Worm (Caenorhabditis elegans) whole organism, midembryonic: ENCODE measurements around the gene D2045.7.

Experiments
- T22C8.4 ChIP-seq: fragments of 200-800 bp; sonication (Bioruptor generic); IDR thresholded peaks from 2 replicates; pipeline ENCODE4 v1.3.6; 2022; ENCODE audit warnings: missing genetic modification characterization, missing compliant biosample characterization
- cog-1 ChIP-seq: sonication (generic microtip); optimal IDR thresholded peaks from 2 replicates; lab custom pipeline; 2016; ENCODE audit warnings: missing genetic modification characterization, missing compliant biosample characterization
- flt-1 ChIP-seq: fragments of 200-800 bp; sonication (Bioruptor generic); IDR thresholded peaks from 2 replicates; pipeline ENCODE4 v1.3.6; 2022; ENCODE audit warnings: missing genetic modification characterization, missing compliant biosample characterization
- klf-2 ChIP-seq: fragments of 200-800 bp; sonication (Bioruptor generic); conservative IDR thresholded peaks from 2 replicates; pipeline ENCODE4 v1.3.6; 2022; ENCODE audit warnings: missing genetic modification reagents, missing genetic modification characterization, missing compliant biosample characterization
- med-1 ChIP-seq: sonication (generic microtip); optimal IDR thresholded peaks from 2 replicates; lab custom pipeline; 2017; ENCODE audit warnings: missing genetic modification characterization, mild to moderate bottlenecking, missing compliant biosample characterization, antibody characterized with exemption, missing genetic modification reagents; ENCODE audit not compliant: insufficient read depth
- ref-1 ChIP-seq: fragments of 200-800 bp; sonication (Bioruptor generic); conservative IDR thresholded peaks from 2 replicates; pipeline ENCODE4 v1.3.6; 2022; ENCODE audit warnings: missing genetic modification reagents, missing genetic modification characterization, missing compliant biosample characterization
- tab-1 ChIP-seq: fragments of 200-800 bp; sonication (Bioruptor generic); IDR thresholded peaks from 2 replicates; pipeline ENCODE4 v1.3.6; 2022; ENCODE audit warnings: missing genetic modification characterization, missing compliant biosample characterization
- ztf-23 ChIP-seq: fragments of 200-800 bp; sonication (Bioruptor generic); IDR thresholded peaks from 2 replicates; pipeline ENCODE4 v1.3.6; 2022; ENCODE audit warnings: missing genetic modification reagents, missing genetic modification characterization, missing compliant biosample characterization
- ztf-29 ChIP-seq: fragments of 200-800 bp; sonication (Bioruptor generic); IDR thresholded peaks from 2 replicates; pipeline ENCODE4 v1.3.6; 2022; ENCODE audit warnings: missing genetic modification reagents, missing genetic modification characterization, missing compliant biosample characterization

D2045.7 gene

DNA sequence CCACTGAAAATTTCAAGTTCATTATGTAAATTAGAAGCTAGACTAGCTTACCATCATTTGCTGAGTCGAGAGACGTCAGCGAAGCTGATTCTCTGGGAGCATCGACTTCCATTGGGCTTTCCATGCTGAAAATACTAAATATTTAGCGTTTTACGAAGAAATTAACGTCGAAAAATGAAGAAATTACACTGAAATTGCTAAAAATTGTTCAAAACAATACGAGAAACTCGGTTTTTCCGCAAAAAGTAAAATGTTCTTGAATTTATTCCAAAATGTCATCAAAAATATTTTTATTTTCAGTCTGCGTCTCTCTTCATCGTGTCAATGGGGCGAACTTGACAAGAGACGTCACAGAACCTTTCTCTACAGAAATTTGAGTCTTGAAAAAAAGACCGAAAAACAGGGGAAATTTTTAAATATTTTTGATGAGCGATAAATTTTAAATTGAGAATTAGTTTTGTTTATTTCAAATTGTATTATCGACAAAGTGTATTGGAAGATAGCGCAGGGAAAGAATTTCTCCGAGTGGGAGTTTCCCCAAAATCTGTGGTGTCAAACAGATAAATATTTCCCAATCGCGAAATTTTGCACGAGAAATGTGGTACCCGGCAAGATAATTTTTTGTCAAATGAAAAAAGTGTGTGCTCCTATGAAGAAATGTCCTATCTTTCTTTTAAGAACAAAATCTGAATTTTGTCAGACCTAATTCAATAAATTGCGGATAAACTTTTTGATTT is 18.7 kb upstream of the D2045.7 start, which contains the start of gene ecps-1:
ecps-1 (minus strand) TSS at position 125 of the 737 bp plus-strand sequence.
- TF ChIP-seq ztf-23 (GFP tag; lab: Robert Waterston, UW): peak; percentile 90
- TF ChIP-seq tab-1 (GFP tag; lab: Robert Waterston, UW): no peak
- 0 out of 2 replicates have a peak, but pooled peaks have one; percentile 6 for TF ChIP-seq T22C8.4 (GFP tag; lab: Robert Waterston, UW)
- TF ChIP-seq ztf-29 (GFP tag; lab: Robert Waterston, UW): 0 out of 2 replicates have a peak, but pooled peaks have one; percentile 39
- TF ChIP-seq klf-2 (GFP tag; lab: Robert Waterston, UW): peak; percentile 79
- no peak for TF ChIP-seq ref-1 (GFP tag; lab: Robert Waterston, UW)
- peak; percentile 77 for TF ChIP-seq flt-1 (GFP tag; lab: Robert Waterston, UW)
- TF ChIP-seq cog-1 (tag; lab: Kevin White, UChicago): peak; percentile 59
- no peak for TF ChIP-seq med-1 (GFP tag; lab: Kevin White, UChicago)

DNA sequence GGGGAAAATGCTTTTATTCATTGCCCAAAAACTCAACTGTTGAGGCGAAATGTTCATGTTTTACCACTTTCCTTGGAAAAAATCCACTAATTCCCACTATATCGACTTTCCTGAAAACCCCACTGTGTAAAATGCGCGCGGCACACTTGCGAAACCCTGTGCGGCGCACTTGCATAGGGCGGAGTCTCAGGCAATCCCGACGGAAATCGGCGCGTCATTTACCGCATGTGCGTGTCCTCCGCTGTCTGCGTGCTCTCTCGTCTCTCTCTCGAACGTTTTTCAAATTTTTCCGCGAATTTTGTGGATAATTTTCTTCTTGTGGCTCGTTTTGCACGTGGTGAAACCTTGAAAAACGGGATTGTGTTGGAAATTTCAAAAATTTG is 18.1 kb upstream of the D2045.7 start, which contains the start of gene atx-2:
atx-2 (plus strand) TSS at position 226 of the 383 bp plus-strand sequence.
- TF ChIP-seq cog-1 (tag; lab: Kevin White, UChicago) (peak; percentile 95), ztf-29 (GFP tag; lab: Robert Waterston, UW) (peak; percentile 98), tab-1 (GFP tag; lab: Robert Waterston, UW) (peak; percentile 98), T22C8.4 (GFP tag; lab: Robert Waterston, UW) (peak; percentile 98), ztf-23 (GFP tag; lab: Robert Waterston, UW) (peak; percentile 98), klf-2 (GFP tag; lab: Robert Waterston, UW) (peak; percentile 99), ref-1 (GFP tag; lab: Robert Waterston, UW) (peak; percentile 91), flt-1 (GFP tag; lab: Robert Waterston, UW) (peak; percentile 99), med-1 (GFP tag; lab: Kevin White, UChicago) (peak; percentile 99)

DNA sequence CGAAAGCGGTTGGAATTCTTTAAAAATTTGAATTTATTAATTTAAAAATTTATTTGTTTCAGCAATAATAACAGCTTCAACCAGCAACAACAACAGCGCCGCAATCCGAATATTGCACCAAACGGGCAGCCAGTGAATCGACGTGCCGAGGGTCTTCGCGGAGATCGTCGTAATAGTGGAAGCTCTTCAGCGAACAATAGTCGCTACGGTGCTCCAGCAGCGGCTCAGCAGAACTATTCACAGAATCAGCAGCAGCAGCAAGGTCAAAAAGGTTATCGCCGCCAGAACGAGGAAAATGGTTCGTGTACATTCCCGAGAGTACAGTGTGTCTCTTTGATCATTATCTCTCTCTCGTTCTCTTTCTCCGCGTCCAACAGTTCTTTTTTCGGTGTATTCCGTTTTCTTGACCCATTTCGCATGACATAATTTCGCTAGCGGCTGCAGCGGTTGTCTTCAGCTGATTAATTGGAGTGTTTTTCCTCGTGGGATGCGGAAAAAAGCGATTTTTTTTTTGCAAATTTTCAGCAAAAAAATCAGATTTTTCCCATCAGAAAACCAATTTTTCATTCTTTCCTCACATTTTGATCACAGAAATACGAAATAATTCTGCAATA is 16.2 kb upstream of the D2045.7 start:
- TF ChIP-seq T22C8.4 (GFP tag; lab: Robert Waterston, UW) (no peak), ztf-29 (GFP tag; lab: Robert Waterston, UW) (no peak), cog-1 (tag; lab: Kevin White, UChicago) (no peak), ref-1 (GFP tag; lab: Robert Waterston, UW) (no peak), tab-1 (GFP tag; lab: Robert Waterston, UW) (no peak), flt-1 (GFP tag; lab: Robert Waterston, UW) (no peak), ztf-23 (GFP tag; lab: Robert Waterston, UW) (no peak), med-1 (GFP tag; lab: Kevin White, UChicago) (no peak), klf-2 (GFP tag; lab: Robert Waterston, UW) (no peak)

DNA sequence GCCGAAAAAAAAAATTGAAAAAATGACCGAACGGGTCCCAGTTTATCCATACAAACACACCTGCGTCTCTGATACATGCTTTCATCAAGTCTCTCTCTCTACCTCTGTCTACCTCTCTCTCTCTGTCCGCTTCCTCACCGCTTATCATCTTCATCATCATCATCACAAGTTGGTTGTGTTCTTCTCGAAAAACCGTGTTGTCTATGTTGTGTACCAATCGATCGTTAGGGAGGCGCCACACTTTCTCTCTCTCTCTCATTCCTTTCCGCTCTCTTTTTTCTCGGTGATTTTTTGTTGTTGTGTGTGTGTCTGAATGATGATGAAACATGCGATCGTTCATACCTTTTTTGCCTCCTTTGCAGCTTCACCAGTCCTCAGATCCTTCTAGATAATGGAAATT is 15.6 kb upstream of the D2045.7 start:
- TF ChIP-seq klf-2 (GFP tag; lab: Robert Waterston, UW): no peak
- TF ChIP-seq cog-1 (tag; lab: Kevin White, UChicago): no peak
- no peak for TF ChIP-seq med-1 (GFP tag; lab: Kevin White, UChicago)
- TF ChIP-seq flt-1 (GFP tag; lab: Robert Waterston, UW): no peak

DNA sequence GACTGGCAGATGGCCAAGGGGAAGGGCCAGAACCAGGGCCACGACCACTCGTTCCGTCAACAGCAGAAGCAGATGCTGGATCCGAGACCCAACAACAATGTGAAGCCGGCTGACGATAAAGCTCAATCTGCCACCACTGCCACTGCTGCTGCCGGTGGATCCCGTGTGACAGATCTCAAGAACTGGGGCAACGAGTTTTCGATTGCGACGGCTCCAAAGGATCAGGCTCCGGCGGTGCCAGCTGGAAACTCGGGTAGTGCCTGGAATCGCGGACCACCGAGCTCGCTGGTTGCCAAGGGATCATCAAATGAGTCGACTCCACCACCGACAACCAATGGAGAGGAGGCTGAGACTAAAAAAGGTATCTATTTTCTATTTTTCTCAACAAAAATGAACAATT is 14.8 kb upstream of the D2045.7 start:
- TF ChIP-seq cog-1 (tag; lab: Kevin White, UChicago): no peak
- TF ChIP-seq ref-1 (GFP tag; lab: Robert Waterston, UW): no peak
- TF ChIP-seq flt-1 (GFP tag; lab: Robert Waterston, UW): no peak
- no peak for TF ChIP-seq T22C8.4 (GFP tag; lab: Robert Waterston, UW)
- no peak for TF ChIP-seq tab-1 (GFP tag; lab: Robert Waterston, UW)
- no peak for TF ChIP-seq med-1 (GFP tag; lab: Kevin White, UChicago)
- no peak for TF ChIP-seq klf-2 (GFP tag; lab: Robert Waterston, UW)

DNA sequence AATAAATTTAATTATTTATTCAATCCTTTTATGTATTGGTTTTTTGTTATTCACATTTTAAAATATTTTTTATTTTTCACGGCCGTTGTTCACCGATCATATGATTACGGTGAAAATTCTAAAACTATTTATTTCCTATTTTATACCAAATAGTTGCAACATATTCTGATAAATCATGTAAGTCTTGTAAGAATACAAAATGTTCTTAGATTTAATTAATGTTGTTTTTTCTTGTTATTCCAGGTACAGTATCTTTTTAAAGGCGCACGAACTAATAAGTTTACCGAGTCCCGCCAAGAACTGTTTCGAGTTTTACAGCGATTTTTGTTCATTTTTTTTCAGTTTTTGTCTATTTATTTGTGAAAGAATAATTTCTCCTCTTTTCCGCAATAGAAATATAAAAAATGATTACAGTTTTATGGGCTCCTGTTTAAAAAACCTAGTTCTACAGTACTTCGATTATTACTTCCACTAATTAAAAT is 9.7 kb upstream of the D2045.7 start, which contains the start of gene D2045.5:
D2045.5 (minus strand) TSS at position 51 of the 482 bp plus-strand sequence.
- no peak for TF ChIP-seq ztf-29 (GFP tag; lab: Robert Waterston, UW)
- no peak for TF ChIP-seq flt-1 (GFP tag; lab: Robert Waterston, UW)
- TF ChIP-seq cog-1 (tag; lab: Kevin White, UChicago): no peak
- no peak for TF ChIP-seq med-1 (GFP tag; lab: Kevin White, UChicago)
- no peak for TF ChIP-seq klf-2 (GFP tag; lab: Robert Waterston, UW)

DNA sequence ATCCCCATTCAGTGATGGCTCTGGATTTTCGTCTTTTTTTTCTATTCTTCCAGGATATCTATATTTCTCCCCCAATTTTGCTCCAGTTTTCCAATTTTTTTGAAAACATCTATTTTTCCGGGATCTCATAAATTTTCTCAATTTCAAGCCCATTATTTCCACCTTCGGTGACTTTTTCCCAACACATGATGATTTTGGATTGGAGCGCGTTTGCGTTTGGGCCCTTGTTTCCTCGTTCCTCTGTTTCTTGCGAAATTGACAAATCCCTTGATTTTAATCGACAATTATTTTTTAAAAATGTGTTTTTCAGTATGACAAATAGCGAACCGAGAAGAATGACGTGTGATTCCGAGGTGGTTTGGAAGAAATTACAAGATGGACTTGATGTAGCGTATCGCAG is 8.4 kb upstream of the D2045.7 start, which contains the start of gene cul-1:
cul-1 (plus strand) TSS at position 311 of the 400 bp plus-strand sequence.
- no peak for TF ChIP-seq klf-2 (GFP tag; lab: Robert Waterston, UW)
- TF ChIP-seq ztf-29 (GFP tag; lab: Robert Waterston, UW): no peak

DNA sequence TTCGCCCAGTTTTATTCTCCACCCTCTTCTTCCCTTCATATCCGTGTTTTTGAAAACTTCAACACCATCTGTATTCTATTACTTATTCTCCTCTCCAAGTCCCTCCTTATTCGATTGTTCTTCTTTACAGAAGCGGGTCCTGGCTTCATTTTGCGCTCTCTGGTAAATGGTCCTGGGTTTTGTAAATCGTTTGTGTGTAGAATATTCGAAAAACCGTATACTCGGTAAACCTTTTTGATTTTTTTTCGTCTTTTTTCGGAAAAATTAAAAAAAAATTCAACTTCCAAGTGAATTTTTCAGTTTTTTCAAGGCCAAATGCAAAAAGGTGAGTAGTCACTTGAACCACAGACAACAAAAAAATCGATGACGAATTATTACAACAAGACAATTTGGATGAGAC is 4.3 kb upstream of the D2045.7 start, which contains the start of gene D2045.9:
D2045.9 (plus strand) TSS at position 301 of the 400 bp plus-strand sequence.
- TF ChIP-seq cog-1 (tag; lab: Kevin White, UChicago): no peak
- TF ChIP-seq ztf-29 (GFP tag; lab: Robert Waterston, UW): no peak
- no peak for TF ChIP-seq flt-1 (GFP tag; lab: Robert Waterston, UW)
- no peak for TF ChIP-seq tab-1 (GFP tag; lab: Robert Waterston, UW)
- no peak for TF ChIP-seq ref-1 (GFP tag; lab: Robert Waterston, UW)
- TF ChIP-seq ztf-23 (GFP tag; lab: Robert Waterston, UW): no peak
- TF ChIP-seq med-1 (GFP tag; lab: Kevin White, UChicago): no peak
- TF ChIP-seq T22C8.4 (GFP tag; lab: Robert Waterston, UW): no peak
- TF ChIP-seq klf-2 (GFP tag; lab: Robert Waterston, UW): no peak
